Worm (Caenorhabditis elegans): Measurements from ENCODE around the gene algn-11.

DNA sequence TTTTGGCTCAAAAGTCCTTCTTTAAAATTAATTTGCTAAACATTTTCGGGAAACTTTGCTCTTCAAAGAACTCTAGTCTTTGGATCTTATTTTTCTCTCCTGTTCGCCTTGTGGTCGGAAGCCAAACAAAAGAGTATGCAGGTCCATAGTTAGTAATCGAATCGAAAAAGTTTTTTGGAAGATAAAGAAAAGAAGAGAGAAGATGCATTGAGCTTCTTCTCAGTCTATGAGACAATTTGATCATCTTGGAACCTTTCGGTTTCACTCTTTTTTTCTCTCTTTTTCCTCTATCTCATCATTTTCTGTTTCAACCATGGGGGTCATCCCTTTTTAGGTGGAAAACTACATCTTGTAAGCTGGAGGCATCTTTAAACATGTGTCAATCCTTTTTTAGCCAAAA lies 36.7 kb downstream of the algn-11 start:
- no peak for TF ChIP-seq flt-1 (GFP tag; IDR thresholded peaks at IDR 0.05)
- TF ChIP-seq klf-2 (GFP tag; conservative IDR thresholded peaks at IDR 0.05), result no peak
- TF ChIP-seq tab-1 (GFP tag; IDR thresholded peaks at IDR 0.05), result no peak
- TF ChIP-seq med-1 (GFP tag; optimal IDR thresholded peaks at IDR 0.05; ENCODE audit: insufficient read depth), result no peak
- no peak for TF ChIP-seq cog-1 (tag; optimal IDR thresholded peaks at IDR 0.05)
- no peak for TF ChIP-seq ztf-23 (GFP tag; IDR thresholded peaks at IDR 0.05)
- no peak for TF ChIP-seq T22C8.4 (GFP tag; IDR thresholded peaks at IDR 0.05)
- no peak for TF ChIP-seq ref-1 (GFP tag; conservative IDR thresholded peaks at IDR 0.05)
- TF ChIP-seq ztf-29 (GFP tag; IDR thresholded peaks at IDR 0.05), result no peak
